Fruit fly (Drosophila melanogaster): ENCODE results near the gene CG12541.

DNA sequence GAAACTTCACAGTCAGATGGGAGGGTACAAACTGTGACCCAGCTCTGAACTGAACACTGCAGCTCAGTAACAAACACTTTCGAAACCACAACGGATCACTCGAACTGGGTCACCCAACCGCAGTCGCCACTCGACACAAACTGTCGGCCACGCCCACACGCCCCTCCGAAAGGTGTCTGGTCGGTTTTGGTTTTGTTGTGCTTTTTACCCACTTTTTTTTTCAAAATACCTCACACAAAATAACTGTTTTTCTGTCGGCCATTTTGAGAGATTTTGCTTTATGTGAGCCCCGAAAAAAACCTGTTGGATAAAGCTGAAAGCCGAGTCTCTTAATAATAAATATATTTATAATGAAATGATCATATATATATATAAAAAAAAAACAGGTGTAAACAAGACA, 74.6 kb downstream of the CG12541 start, which contains the start of gene ogre:
- TF ChIP-seq sob (GFP tag; IDR thresholded peaks at IDR 0.05): no peak
- TF ChIP-seq Gug (GFP tag; IDR thresholded peaks at IDR 0.05): no peak

Data from whole organism, embryonic.